Fruit fly (Drosophila melanogaster): Measurements from ENCODE around the gene Zw10.

The Zw10 gene

DNA sequence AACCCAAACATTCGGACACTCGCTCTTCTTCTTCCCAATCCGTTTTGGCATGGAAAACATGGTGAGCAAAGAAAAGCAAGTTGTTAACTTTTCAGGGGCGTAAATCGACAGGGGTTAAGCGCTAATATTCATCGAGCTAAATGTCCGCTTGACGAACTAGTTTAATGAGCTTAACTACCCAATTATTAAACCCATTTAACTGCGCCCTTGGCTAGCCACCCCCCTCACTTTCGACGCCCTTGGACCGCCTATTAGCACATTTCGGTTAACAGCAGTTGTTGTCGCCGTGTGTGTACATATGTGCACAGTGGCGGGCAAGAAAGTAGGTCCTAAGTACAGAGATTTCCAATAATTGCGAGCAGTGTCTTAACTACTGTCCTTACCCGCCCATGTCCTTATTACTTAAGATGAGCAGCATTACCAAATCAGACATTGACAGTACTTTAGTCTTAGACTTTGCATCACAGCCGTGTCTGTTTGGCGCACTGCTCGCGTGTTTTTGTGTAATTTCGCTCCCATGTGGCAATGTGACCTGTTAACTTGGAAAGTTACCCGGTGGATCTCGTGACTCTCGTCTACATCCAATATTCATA is 14.5 kb upstream of the Zw10 start (continued):
- TF ChIP-seq Sox100B (GFP tag; optimal IDR thresholded peaks at IDR 0.05), result peak; percentile 64
- TF ChIP-seq CG12769 (tag; optimal IDR thresholded peaks at IDR 0.05), result peak; percentile 99
- TF ChIP-seq pum (GFP tag; optimal IDR thresholded peaks at IDR 0.05), result peak; percentile 93
- TF ChIP-seq CG17359 (tag; optimal IDR thresholded peaks at IDR 0.05), result peak; percentile 92
- TF ChIP-seq Rx (GFP tag; IDR thresholded peaks at IDR 0.05), result peak; percentile 94
- TF ChIP-seq CG7271 (tag; optimal IDR thresholded peaks at IDR 0.05), result no peak
- TF ChIP-seq salm (tag; optimal IDR thresholded peaks at IDR 0.05), result peak; percentile 73
- peak; percentile 74 for TF ChIP-seq bowl (GFP tag; IDR thresholded peaks at IDR 0.05)
- peak; percentile 83 for TF ChIP-seq CG17829 (tag; optimal IDR thresholded peaks at IDR 0.05)
- TF ChIP-seq TFAM (GFP tag; optimal IDR thresholded peaks at IDR 0.05), result peak; percentile 5
- peak; percentile 82 for TF ChIP-seq CG15011 (GFP tag; optimal IDR thresholded peaks at IDR 0.05)
- TF ChIP-seq CG17328 (GFP tag; IDR thresholded peaks at IDR 0.05), result peak; percentile 90
- peak; percentile 46 for TF ChIP-seq Lhr (GFP tag; optimal IDR thresholded peaks at IDR 0.05)
- no peak for TF ChIP-seq CG8478 (optimal IDR thresholded peaks at IDR 0.05)
- peak; percentile 74 for TF ChIP-seq Hey (tag; optimal IDR thresholded peaks at IDR 0.05)
- TF ChIP-seq Camta (GFP tag; optimal IDR thresholded peaks at IDR 0.05), result peak; percentile 75
- TF ChIP-seq chm (GFP tag; IDR thresholded peaks at IDR 0.05), result peak; percentile 90
- no peak for TF ChIP-seq CG42726 (GFP tag; IDR thresholded peaks at IDR 0.05; ENCODE audit: partially characterized antibody)
- TF ChIP-seq CG8281 (tag; optimal IDR thresholded peaks at IDR 0.05), result peak; percentile 63
- TF ChIP-seq bsh (GFP tag; optimal IDR thresholded peaks at IDR 0.05), result peak; percentile 51 to 83
- no peak for TF ChIP-seq nerfin-2 (GFP tag; IDR thresholded peaks at IDR 0.05; ENCODE audit: partially characterized antibody)
- TF ChIP-seq CG10321 (GFP tag; IDR thresholded peaks at IDR 0.05), result 0 out of 2 replicates have a peak, but pooled peaks have one; percentile 18
- TF ChIP-seq CG8290 (GFP tag; optimal IDR thresholded peaks at IDR 0.05), result peak; percentile 29
- peak in 1 of 2 experiments; percentile 99 for TF ChIP-seq CG8290 (tag; optimal IDR thresholded peaks at IDR 0.05)
- peak; percentile 75 for TF ChIP-seq CG4820 (GFP tag; optimal IDR thresholded peaks at IDR 0.05)
- peak; percentile 48 for TF ChIP-seq sima (GFP tag; optimal IDR thresholded peaks at IDR 0.05)
- no peak for TF ChIP-seq prd (optimal IDR thresholded peaks at IDR 0.05)
- peak; percentile 96 for TF ChIP-seq prd (GFP tag; IDR thresholded peaks at IDR 0.05)
- peak; percentile 72 for TF ChIP-seq wor (GFP tag; IDR thresholded peaks at IDR 0.05)
- peak; percentile 88 for TF ChIP-seq CG8924 (tag; optimal IDR thresholded peaks at IDR 0.05)
- TF ChIP-seq CG2129 (GFP tag; IDR thresholded peaks at IDR 0.05; ENCODE audit: partially characterized antibody), result no peak
- no peak for TF ChIP-seq D (optimal IDR thresholded peaks at IDR 0.05)
- TF ChIP-seq D (GFP tag; optimal IDR thresholded peaks at IDR 0.05), result peak; percentile 66
- peak; percentile 50 for TF ChIP-seq CG17186 (GFP tag; optimal IDR thresholded peaks at IDR 0.05)
- peak; percentile 94 for TF ChIP-seq Meics (GFP tag; optimal IDR thresholded peaks at IDR 0.05)
- TF ChIP-seq CG10959 (GFP tag; IDR thresholded peaks at IDR 0.05), result peak; percentile 47; the same call in 1 of the 2 replicates
- peak; percentile 91 for TF ChIP-seq pnt (GFP tag; optimal IDR thresholded peaks at IDR 0.05)
- TF ChIP-seq CG18476 (GFP tag; optimal IDR thresholded peaks at IDR 0.05), result peak; percentile 77
- peak; percentile 94 for TF ChIP-seq CG30403 (GFP tag; optimal IDR thresholded peaks at IDR 0.05)
- TF ChIP-seq CG8359 (GFP tag; optimal IDR thresholded peaks at IDR 0.05; ENCODE audit: borderline replicate concordance), result no peak
- peak; percentile 49 for TF ChIP-seq YL-1 (GFP tag; optimal IDR thresholded peaks at IDR 0.05)
- TF ChIP-seq HLHmδ (GFP tag; optimal IDR thresholded peaks at IDR 0.05), result no peak
- TF ChIP-seq Antp (GFP tag; optimal IDR thresholded peaks at IDR 0.05), result peak; percentile 97
- peak; percentile 37 for TF ChIP-seq bigmax (GFP tag; optimal IDR thresholded peaks at IDR 0.05)
- TF ChIP-seq Dip2 (GFP tag; IDR thresholded peaks at IDR 0.05), result no peak
- peak; percentile 93 for TF ChIP-seq bcd (GFP tag; optimal IDR thresholded peaks at IDR 0.05)
- TF ChIP-seq CG12155 (GFP tag; optimal IDR thresholded peaks at IDR 0.05), result peak; percentile 94
- TF ChIP-seq Sry-β (GFP tag; optimal IDR thresholded peaks at IDR 0.05), result no peak
- peak; percentile 90 for TF ChIP-seq CG14667 (GFP tag; IDR thresholded peaks at IDR 0.05)
- TF ChIP-seq ind (GFP tag; optimal IDR thresholded peaks at IDR 0.05), result peak; percentile 95
- peak; percentile 89 for TF ChIP-seq CG12744 (GFP tag; optimal IDR thresholded peaks at IDR 0.05)
